Worm (Caenorhabditis elegans) whole organism, mixed stage, embryonic: ENCODE results near the gene ZK418.2.

Experiments used
- M03D4.4 ChIP-seq: sonication (generic microtip); optimal IDR thresholded peaks from 2 replicates; lab custom pipeline; 2017; ENCODE audit warnings: mild to moderate bottlenecking, missing genetic modification characterization, missing compliant biosample characterization
- bed-3 ChIP-seq: fragments of 200-800 bp; sonication (Bioruptor generic); optimal IDR thresholded peaks from 3 replicates; lab custom pipeline; 2018; ENCODE audit warnings: mild to moderate bottlenecking, missing genetic modification characterization, moderate library complexity, missing compliant biosample characterization
- blmp-1 ChIP-seq: fragments of 150-350 bp; optimal IDR thresholded peaks from 2 replicates; lab custom pipeline; 2014; ENCODE audit warnings: missing biosample characterization, missing genetic modification characterization
- ceh-39 ChIP-seq: fragments of 150-350 bp; optimal IDR thresholded peaks from 2 replicates; lab custom pipeline; 2014; ENCODE audit warnings: missing biosample characterization, missing genetic modification characterization
- ceh-43 ChIP-seq: fragments of 200-800 bp; sonication (Bioruptor generic); optimal IDR thresholded peaks from 2 replicates; lab custom pipeline; 2018; ENCODE audit warnings: mild to moderate bottlenecking, missing genetic modification characterization, moderate library complexity, missing compliant biosample characterization
- ceh-83 ChIP-seq: fragments of 200-800 bp; sonication (Bioruptor generic); optimal IDR thresholded peaks from 2 replicates; lab custom pipeline; 2018; ENCODE audit warnings: mild to moderate bottlenecking, missing genetic modification characterization, missing compliant biosample characterization
- ces-1 ChIP-seq: fragments of 150-350 bp; optimal IDR thresholded peaks from 2 replicates; lab custom pipeline; 2014; ENCODE audit warnings: missing biosample characterization, missing genetic modification reagents, missing genetic modification characterization
- cnd-1 ChIP-seq: fragments of 200-800 bp; sonication (Bioruptor generic); optimal IDR thresholded peaks from 2 replicates; lab custom pipeline; 2018; ENCODE audit warnings: mild to moderate bottlenecking, missing genetic modification characterization, missing compliant biosample characterization
- drap-1 ChIP-seq: fragments of 200-800 bp; sonication (Bioruptor generic); optimal IDR thresholded peaks from 3 replicates; lab custom pipeline; 2018; ENCODE audit warnings: mild to moderate bottlenecking, missing genetic modification characterization, missing compliant biosample characterization
- elt-1 ChIP-seq: sonication (generic microtip); optimal IDR thresholded peaks from 2 replicates; lab custom pipeline; 2017; ENCODE audit warnings: missing genetic modification characterization, mild to moderate bottlenecking, missing compliant biosample characterization, antibody characterized with exemption, moderate library complexity, borderline replicate concordance; ENCODE audit not compliant: insufficient read depth
- elt-3 ChIP-seq: fragments of 150-350 bp; optimal IDR thresholded peaks from 2 replicates; lab custom pipeline; 2014; ENCODE audit warnings: missing biosample characterization, missing genetic modification characterization
- flh-1 ChIP-seq: fragments of 200-800 bp; sonication (Bioruptor generic); optimal IDR thresholded peaks from 2 replicates; lab custom pipeline; 2018; ENCODE audit warnings: mild to moderate bottlenecking, missing genetic modification characterization, moderate library complexity, missing compliant biosample characterization
- ham-2 ChIP-seq: fragments of 200-800 bp; sonication (Bioruptor generic); optimal IDR thresholded peaks from 2 replicates; lab custom pipeline; 2018; ENCODE audit warnings: mild to moderate bottlenecking, missing genetic modification characterization, missing compliant biosample characterization
- hlh-1 ChIP-seq: fragments of 150-350 bp; optimal IDR thresholded peaks from 2 replicates; lab custom pipeline; 2014; ENCODE audit warnings: missing biosample characterization, missing genetic modification reagents, missing genetic modification characterization
- lsy-2 ChIP-seq: fragments of 150-350 bp; optimal IDR thresholded peaks from 2 replicates; lab custom pipeline; 2014; ENCODE audit warnings: missing biosample characterization, missing genetic modification characterization
- mab-5 ChIP-seq: fragments of 150-350 bp; optimal IDR thresholded peaks from 2 replicates; lab custom pipeline; 2014; ENCODE audit warnings: missing biosample characterization, missing genetic modification characterization
- mep-1 ChIP-seq: fragments of 150-350 bp; optimal IDR thresholded peaks from 2 replicates; lab custom pipeline; 2017; ENCODE audit warnings: missing biosample characterization, missing genetic modification reagents, missing genetic modification characterization, inconsistent platforms
- mls-2 ChIP-seq: sonication (generic microtip); optimal IDR thresholded peaks from 2 replicates; lab custom pipeline; 2016; ENCODE audit warnings: mild to moderate bottlenecking, missing genetic modification characterization, moderate library complexity, missing compliant biosample characterization
- nhr-12 ChIP-seq: fragments of 150-350 bp; optimal IDR thresholded peaks from 2 replicates; lab custom pipeline; 2014; ENCODE audit warnings: missing biosample characterization, missing genetic modification characterization
- nhr-2 ChIP-seq: fragments of 150-350 bp; optimal IDR thresholded peaks from 2 replicates; lab custom pipeline; 2014; ENCODE audit warnings: missing biosample characterization, missing genetic modification characterization
- nhr-237 ChIP-seq: fragments of 150-350 bp; optimal IDR thresholded peaks from 2 replicates; lab custom pipeline; 2014; ENCODE audit warnings: missing biosample characterization, missing genetic modification characterization
- nhr-28 ChIP-seq: fragments of 150-350 bp; optimal IDR thresholded peaks from 2 replicates; lab custom pipeline; 2014; ENCODE audit warnings: missing biosample characterization, missing genetic modification characterization
- pha-4 ChIP-seq: fragments of 150-350 bp; optimal IDR thresholded peaks from 2 replicates; lab custom pipeline; 2018; ENCODE audit warnings: missing biosample characterization, missing genetic modification reagents, missing genetic modification characterization
- sem-2 ChIP-seq: fragments of 200-800 bp; sonication (Bioruptor generic); optimal IDR thresholded peaks from 2 replicates; lab custom pipeline; 2018; ENCODE audit warnings: mild to moderate bottlenecking, missing genetic modification characterization, missing compliant biosample characterization
- snpc-4 ChIP-seq: fragments of 150-350 bp; optimal IDR thresholded peaks from 2 replicates; lab custom pipeline; 2014; ENCODE audit warnings: missing biosample characterization, missing genetic modification characterization
- sptf-1 ChIP-seq: sonication (generic microtip); optimal IDR thresholded peaks from 2 replicates; lab custom pipeline; 2017; ENCODE audit warnings: mild to moderate bottlenecking, missing genetic modification characterization, moderate library complexity, missing compliant biosample characterization
- tbx-8 ChIP-seq: fragments of 200-800 bp; sonication (Bioruptor generic); optimal IDR thresholded peaks from 2 replicates; lab custom pipeline; 2018; ENCODE audit warnings: mild to moderate bottlenecking, missing genetic modification characterization, moderate library complexity, missing compliant biosample characterization
- unc-39 ChIP-seq: fragments of 150-350 bp; optimal IDR thresholded peaks from 2 replicates; lab custom pipeline; 2014; ENCODE audit warnings: missing biosample characterization, missing genetic modification characterization
- unc-62 ChIP-seq: fragments of 150-350 bp; optimal IDR thresholded peaks from 2 replicates; lab custom pipeline; 2014; ENCODE audit warnings: missing biosample characterization, missing genetic modification reagents, missing genetic modification characterization
- zip-8 ChIP-seq: fragments of 150-350 bp; optimal IDR thresholded peaks from 2 replicates; lab custom pipeline; 2014; ENCODE audit warnings: missing biosample characterization, missing genetic modification characterization
- ztf-11 ChIP-seq: fragments of 150-350 bp; optimal IDR thresholded peaks from 2 replicates; lab custom pipeline; 2014; ENCODE audit warnings: missing biosample characterization, missing genetic modification characterization

Gene ZK418.2

ce11 chrIII:7069981-7070380 is 21.2 kb upstream of the ZK418.2 start, which contains the start of gene tmem-17:
Gene tmem-17, plus strand, starts transcription at chrIII:7070281.
- TF ChIP-seq pha-4, result no peak
- TF ChIP-seq, all 35 proteins: peak for 0

ce11 chrIII:7072452-7072851 is 18.7 kb upstream of the ZK418.2 start, which contains the start of gene lin-37:
Gene lin-37, minus strand, starts transcription at chrIII:7072552.
- TF ChIP-seq drap-1 (no peak), ceh-83 (GFP tag; lab: Kevin White, UChicago) (no peak)

- TF ChIP-seq mep-1 (peak; percentile 32), ceh-39 (peak; percentile 22), lsy-2 (tag; lab: Kevin White, UChicago) (peak; percentile 48), nhr-12 (tag; lab: Kevin White, UChicago) (no peak)
- TF ChIP-seq, all 35 proteins: peak for 3
Measured at ce11 chrIII:7073801-7074386, 17.2 kb upstream of the ZK418.2 start, which contains the start of gene ZK418.5. Gene ZK418.5, minus strand, starts transcription at chrIII:7073851.

- TF ChIP-seq ceh-39, result no peak
- TF ChIP-seq cnd-1 (tag; lab: Kevin White, UChicago), result no peak
- TF ChIP-seq elt-1, result no peak
- TF ChIP-seq sptf-1 (tag; lab: Kevin White, UChicago), result no peak
- TF ChIP-seq unc-62, result no peak
- TF ChIP-seq ceh-43 (GFP tag; lab: Kevin White, UChicago), result no peak
- no peak for TF ChIP-seq nhr-28
- TF ChIP-seq mep-1, result no peak
- no peak for TF ChIP-seq ztf-11 (tag; lab: Kevin White, UChicago)
- no peak for TF ChIP-seq hlh-1
- TF ChIP-seq M03D4.4, result no peak
- no peak for TF ChIP-seq elt-3 (tag; lab: Kevin White, UChicago)
- no peak for TF ChIP-seq pha-4
- no peak for TF ChIP-seq ceh-83 (GFP tag; lab: Kevin White, UChicago)
- TF ChIP-seq zip-8 (tag; lab: Kevin White, UChicago), result no peak
Measured at ce11 chrIII:7076386-7076785, 14.8 kb upstream of the ZK418.2 start, which contains the start of gene ZK418.13. Gene ZK418.13, minus strand, starts transcription at chrIII:7076486.

ce11 chrIII:7078737-7079136 is 12.4 kb upstream of the ZK418.2 start, which contains the start of gene ZK418.6:
Gene ZK418.6, minus strand, starts transcription at chrIII:7078837.
- TF ChIP-seq unc-39 (tag; lab: Kevin White, UChicago) (no peak), ceh-43 (GFP tag; lab: Kevin White, UChicago) (no peak), nhr-12 (tag; lab: Kevin White, UChicago) (no peak), ces-1 (GFP tag; lab: Kevin White, UChicago) (no peak), flh-1 (GFP tag; lab: Kevin White, UChicago) (no peak), blmp-1 (tag; lab: Kevin White, UChicago) (no peak), lsy-2 (tag; lab: Kevin White, UChicago) (no peak), tbx-8 (GFP tag; lab: Kevin White, UChicago) (no peak), M03D4.4 (no peak), mab-5 (no peak), ceh-39 (no peak)

ce11 chrIII:7080689-7081088 is 10.5 kb upstream of the ZK418.2 start, which contains the start of gene ZK418.7:
Gene ZK418.7, minus strand, starts transcription at chrIII:7080789.
- no peak for TF ChIP-seq mls-2
- no peak for TF ChIP-seq M03D4.4
- TF ChIP-seq ceh-83 (GFP tag; lab: Kevin White, UChicago), result no peak
- no peak for TF ChIP-seq ceh-43 (GFP tag; lab: Kevin White, UChicago)
- TF ChIP-seq nhr-12 (tag; lab: Kevin White, UChicago), result no peak
- TF ChIP-seq nhr-2 (tag; lab: Kevin White, UChicago), result no peak
- no peak for TF ChIP-seq flh-1 (GFP tag; lab: Kevin White, UChicago)
- no peak for TF ChIP-seq tbx-8 (GFP tag; lab: Kevin White, UChicago)
- TF ChIP-seq hlh-1, result no peak
- TF ChIP-seq bed-3 (GFP tag; lab: Kevin White, UChicago), result no peak
- TF ChIP-seq sem-2 (GFP tag; lab: Kevin White, UChicago), result no peak
- TF ChIP-seq ceh-39, result no peak
- TF ChIP-seq ham-2 (GFP tag; lab: Kevin White, UChicago), result no peak
- no peak for TF ChIP-seq zip-8 (tag; lab: Kevin White, UChicago)
- TF ChIP-seq nhr-237 (tag; lab: Kevin White, UChicago), result no peak
- no peak for TF ChIP-seq snpc-4 (tag; lab: Kevin White, UChicago)
- TF ChIP-seq drap-1, result no peak
- TF ChIP-seq unc-39 (tag; lab: Kevin White, UChicago), result no peak
- TF ChIP-seq, all 35 proteins: peak for 0
